Worm (Caenorhabditis elegans): ENCODE measurements around the gene spp-16.

DNA sequence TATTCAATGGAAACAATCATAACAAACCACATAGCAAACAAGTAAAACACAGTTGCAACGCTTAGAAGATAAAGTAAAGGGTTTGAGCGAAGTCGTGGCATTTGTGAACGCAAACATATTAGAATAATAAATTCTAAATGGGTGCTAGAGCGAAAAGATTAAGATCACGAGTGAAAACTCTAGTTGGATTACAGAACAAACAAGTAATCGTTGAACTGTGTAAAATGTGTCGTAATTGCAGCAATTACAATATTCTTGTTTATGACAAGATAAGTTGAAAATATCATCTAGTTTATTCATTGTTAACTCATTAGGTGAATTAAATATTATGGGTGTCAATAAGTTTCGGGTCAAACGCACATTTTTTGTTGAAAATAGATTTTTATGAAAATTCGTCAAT lies 1.6 kb upstream of the spp-16 start, which contains the start of gene F32D8.8:
- no peak for TF ChIP-seq ceh-88 (GFP tag; IDR thresholded peaks at IDR 0.05)
- TF ChIP-seq ama-1 (optimal IDR thresholded peaks at IDR 0.05) = no peak
- TF ChIP-seq lin-15B (tag; optimal IDR thresholded peaks at IDR 0.05) = no peak
- TF ChIP-seq mdl-1 (tag; optimal IDR thresholded peaks at IDR 0.05) = no peak
- no peak for TF ChIP-seq efl-3 (GFP tag; optimal IDR thresholded peaks at IDR 0.05)
- TF ChIP-seq hlh-4 (tag; optimal IDR thresholded peaks at IDR 0.05) = no peak
- no peak for TF ChIP-seq unc-62 (GFP tag; optimal IDR thresholded peaks at IDR 0.05)
- TF ChIP-seq irx-1 (tag; optimal IDR thresholded peaks at IDR 0.05) = no peak

Data from whole organism, L1 larva.